Worm (Caenorhabditis elegans) whole organism, L3 larva: Measurements from ENCODE around the gene K04C2.3.

Experiments used
- R02D3.7 ChIP-seq: fragments of 150-350 bp; optimal IDR thresholded peaks from 2 replicates; lab custom pipeline; 2014; ENCODE audit warnings: missing biosample characterization, missing genetic modification characterization
- ama-1 ChIP-seq: fragments of 150-350 bp; optimal IDR thresholded peaks from 2 replicates; lab custom pipeline; 2018
- ceh-28 ChIP-seq: fragments of 150-350 bp; optimal IDR thresholded peaks from 2 replicates; lab custom pipeline; 2014; ENCODE audit warnings: missing biosample characterization, missing genetic modification reagents, missing genetic modification characterization
- ceh-82 ChIP-seq: fragments of 150-350 bp; optimal IDR thresholded peaks from 2 replicates; lab custom pipeline; 2014; ENCODE audit warnings: missing biosample characterization, missing genetic modification characterization
- ceh-9 ChIP-seq: sonication (generic microtip); optimal IDR thresholded peaks from 2 replicates; lab custom pipeline; 2018; ENCODE audit warnings: missing biosample characterization, missing genetic modification characterization
- daf-12 ChIP-seq: fragments of 150-350 bp; optimal IDR thresholded peaks from 2 replicates; lab custom pipeline; 2014; ENCODE audit warnings: missing biosample characterization, missing genetic modification reagents, missing genetic modification characterization
- egl-27 ChIP-seq: sonication (generic microtip); optimal IDR thresholded peaks from 4 replicates; lab custom pipeline; 2017; ENCODE audit warnings: missing biosample characterization, missing genetic modification reagents, missing genetic modification characterization
- elt-1 ChIP-seq: fragments of 150-350 bp; optimal IDR thresholded peaks from 2 replicates; lab custom pipeline; 2014; ENCODE audit warnings: missing biosample characterization, missing genetic modification characterization
- elt-2 ChIP-seq: sonication (generic microtip); optimal IDR thresholded peaks from 2 replicates; lab custom pipeline; 2016; ENCODE audit warnings: missing genetic modification reagents, mild to moderate bottlenecking, missing genetic modification characterization, missing compliant biosample characterization
- elt-3 ChIP-seq, 3 experiments: fragments of 150-350 bp in 1 of 3; sonication (generic microtip) in 2 of 3; optimal IDR thresholded peaks; 2 replicates in 2 of 3; 4 replicates in 1 of 3; lab custom pipeline; 2014 to 2017; ENCODE audit warnings: missing biosample characterization in 3 of 3, missing genetic modification characterization in 3 of 3
- eor-1 ChIP-seq, 2 experiments: fragments of 150-350 bp; optimal IDR thresholded peaks; 2 replicates each; lab custom pipeline; 2014 to 2018; ENCODE audit warnings: missing biosample characterization in 2 of 2, missing genetic modification characterization in 2 of 2
- fkh-10 ChIP-seq: sonication (generic microtip); optimal IDR thresholded peaks from 2 replicates; lab custom pipeline; 2017; ENCODE audit warnings: missing biosample characterization, missing genetic modification reagents, missing genetic modification characterization
- fkh-2 ChIP-seq: fragments of 150-350 bp; optimal IDR thresholded peaks from 2 replicates; lab custom pipeline; 2014; ENCODE audit warnings: missing biosample characterization, missing genetic modification reagents, missing genetic modification characterization
- fos-1 ChIP-seq: fragments of 150-350 bp; optimal IDR thresholded peaks from 2 replicates; lab custom pipeline; 2014; ENCODE audit warnings: missing biosample characterization, missing genetic modification characterization
- hmg-11 ChIP-seq: sonication (generic microtip); optimal IDR thresholded peaks from 2 replicates; lab custom pipeline; 2016; ENCODE audit warnings: missing genetic modification characterization, missing compliant biosample characterization
- jun-1 ChIP-seq: fragments of 150-350 bp; optimal IDR thresholded peaks from 2 replicates; lab custom pipeline; 2014; ENCODE audit warnings: missing biosample characterization, missing genetic modification reagents, missing genetic modification characterization
- lin-15B ChIP-seq: fragments of 150-350 bp; optimal IDR thresholded peaks from 2 replicates; lab custom pipeline; 2014; ENCODE audit warnings: missing biosample characterization, missing genetic modification characterization
- lin-39 ChIP-seq: fragments of 150-350 bp; optimal IDR thresholded peaks from 2 replicates; lab custom pipeline; 2018; ENCODE audit warnings: missing biosample characterization, missing genetic modification reagents, missing genetic modification characterization
- lsy-12 ChIP-seq: sonication (generic microtip); optimal IDR thresholded peaks from 2 replicates; lab custom pipeline; 2016; ENCODE audit warnings: mild to moderate bottlenecking, missing genetic modification characterization, missing compliant biosample characterization
- mdl-1 ChIP-seq: fragments of 150-350 bp; optimal IDR thresholded peaks from 2 replicates; lab custom pipeline; 2014; ENCODE audit warnings: missing biosample characterization, missing genetic modification characterization
- nhr-11 ChIP-seq: fragments of 150-350 bp; optimal IDR thresholded peaks from 2 replicates; lab custom pipeline; 2014; ENCODE audit warnings: missing biosample characterization, missing genetic modification characterization
- nhr-12 ChIP-seq: fragments of 150-350 bp; optimal IDR thresholded peaks from 2 replicates; lab custom pipeline; 2014; ENCODE audit warnings: missing biosample characterization, missing genetic modification characterization
- nhr-23 ChIP-seq: fragments of 150-350 bp; optimal IDR thresholded peaks from 2 replicates; lab custom pipeline; 2014; ENCODE audit warnings: missing biosample characterization, missing genetic modification reagents, missing genetic modification characterization
- nhr-237 ChIP-seq: fragments of 150-350 bp; optimal IDR thresholded peaks from 2 replicates; lab custom pipeline; 2014; ENCODE audit warnings: missing biosample characterization, missing genetic modification characterization
- nhr-25 ChIP-seq: sonication (generic microtip); optimal IDR thresholded peaks from 2 replicates; lab custom pipeline; 2017; ENCODE audit warnings: missing biosample characterization, missing genetic modification characterization
- nhr-28 ChIP-seq: fragments of 150-350 bp; optimal IDR thresholded peaks from 2 replicates; lab custom pipeline; 2014; ENCODE audit warnings: missing biosample characterization, missing genetic modification characterization
- nhr-43 ChIP-seq: sonication (generic microtip); optimal IDR thresholded peaks from 2 replicates; lab custom pipeline; 2016; ENCODE audit warnings: mild to moderate bottlenecking, missing genetic modification characterization, missing compliant biosample characterization; ENCODE audit not compliant: poor library complexity, severe bottlenecking
- nhr-67 ChIP-seq: fragments of 150-350 bp; optimal IDR thresholded peaks from 2 replicates; lab custom pipeline; 2014; ENCODE audit warnings: missing biosample characterization, missing genetic modification characterization
- nhr-76 ChIP-seq: fragments of 150-350 bp; sonication (generic microtip); optimal IDR thresholded peaks from 5 replicates; lab custom pipeline; 2014; ENCODE audit warnings: missing biosample characterization, missing genetic modification characterization
- nhr-77 ChIP-seq: fragments of 150-350 bp; optimal IDR thresholded peaks from 2 replicates; lab custom pipeline; 2014; ENCODE audit warnings: missing biosample characterization, missing genetic modification characterization
- pha-4 ChIP-seq: fragments of 150-350 bp; optimal IDR thresholded peaks from 2 replicates; lab custom pipeline; 2014; ENCODE audit warnings: missing biosample characterization, missing genetic modification reagents, missing genetic modification characterization
- pqm-1 ChIP-seq: fragments of 150-350 bp; optimal IDR thresholded peaks from 2 replicates; lab custom pipeline; 2017; ENCODE audit warnings: missing biosample characterization, missing genetic modification characterization, inconsistent platforms
- skn-1 ChIP-seq: fragments of 150-350 bp; optimal IDR thresholded peaks from 2 replicates; lab custom pipeline; 2014; ENCODE audit warnings: missing biosample characterization, missing genetic modification characterization
- snpc-4 ChIP-seq: fragments of 150-350 bp; optimal IDR thresholded peaks from 2 replicates; lab custom pipeline; 2014; ENCODE audit warnings: missing biosample characterization, missing genetic modification characterization
- unc-62 ChIP-seq: fragments of 150-350 bp; sonication (generic microtip); optimal IDR thresholded peaks from 4 replicates; lab custom pipeline; 2014; ENCODE audit warnings: missing biosample characterization, missing genetic modification reagents, missing genetic modification characterization
- ztf-11 ChIP-seq: fragments of 150-350 bp; optimal IDR thresholded peaks from 2 replicates; lab custom pipeline; 2014; ENCODE audit warnings: missing biosample characterization, missing genetic modification characterization
- ztf-4 ChIP-seq: fragments of 150-350 bp; optimal IDR thresholded peaks from 2 replicates; lab custom pipeline; 2014; ENCODE audit warnings: missing biosample characterization, missing genetic modification characterization

Gene K04C2.3

DNA sequence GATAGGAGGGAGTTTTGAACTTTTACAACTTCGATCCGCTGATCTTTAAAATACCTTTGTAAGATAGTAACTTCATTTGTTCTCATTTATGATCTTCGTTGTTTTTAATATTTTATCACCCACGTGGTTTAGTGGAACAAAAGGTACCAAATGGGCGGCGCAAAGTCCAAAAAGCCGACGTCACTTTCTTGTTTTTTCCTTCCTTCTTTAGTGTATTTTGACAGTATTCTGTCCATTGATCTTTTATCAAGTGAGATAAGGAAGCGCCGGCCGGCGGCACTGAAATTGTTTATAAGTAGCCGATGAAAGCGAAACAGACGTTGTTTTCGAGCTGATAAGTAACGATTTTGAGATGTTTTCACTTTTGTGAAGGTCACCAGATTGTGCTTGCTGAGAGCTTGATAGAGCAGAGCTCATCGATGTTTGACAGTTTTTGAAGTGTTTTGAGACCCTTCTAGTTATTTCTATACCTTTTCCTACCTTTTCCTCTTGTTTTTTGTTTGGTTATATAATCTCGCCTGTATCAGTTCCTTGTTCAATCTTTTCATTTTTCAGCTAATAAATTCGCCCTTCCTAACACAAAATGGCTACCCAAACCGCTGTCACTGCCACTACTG, at the start of gene K04C2.3:
K04C2.3 (plus strand) TSS at position 556 of the 617 bp plus-strand sequence.
- TF ChIP-seq nhr-23 (tag; lab: Kevin White, UChicago) (peak; percentile 40), hmg-11 (tag; lab: Kevin White, UChicago) (no peak), nhr-76 (no peak), pqm-1 (tag; lab: Kevin White, UChicago) (peak; percentile 89), jun-1 (tag; lab: Kevin White, UChicago) (peak; percentile 14), nhr-43 (tag; lab: Kevin White, UChicago) (peak; percentile 67), pha-4 (no peak), ceh-9 (tag; lab: Kevin White, UChicago) (no peak), egl-27 (tag; lab: Kevin White, UChicago) (no peak), ceh-82 (tag; lab: Kevin White, UChicago) (no peak), elt-2 (tag; lab: Kevin White, UChicago) (peak; percentile 31), nhr-77 (tag; lab: Kevin White, UChicago) (no peak)

DNA sequence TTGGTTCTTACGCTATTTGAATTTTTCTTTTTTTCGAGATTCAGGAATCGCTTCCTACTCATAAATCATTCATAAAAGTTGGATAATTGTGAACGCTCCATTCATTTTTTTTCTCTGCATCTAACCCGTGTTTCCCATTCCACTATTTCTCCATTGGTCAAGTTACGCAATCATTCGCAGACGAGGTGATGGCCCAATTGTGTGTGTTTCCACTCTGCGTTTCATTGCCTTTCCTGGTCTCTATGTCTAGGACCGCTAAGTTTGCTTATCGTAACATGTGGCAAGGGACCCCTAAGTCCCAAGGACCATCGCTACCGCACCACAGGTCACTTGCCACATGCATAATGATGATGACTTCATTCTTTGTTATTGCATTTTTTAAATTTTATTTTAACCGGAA, 46.8 kb upstream of the K04C2.3 start:
- no peak for TF ChIP-seq elt-2 (tag; lab: Kevin White, UChicago)
- no peak for TF ChIP-seq daf-12 (tag; lab: Kevin White, UChicago)
- TF ChIP-seq lsy-12 (tag; lab: Kevin White, UChicago): no peak
- TF ChIP-seq ceh-9 (tag; lab: Kevin White, UChicago): no peak
- no peak for TF ChIP-seq elt-3 (tag; optimal IDR thresholded peaks at IDR 0.05; lab: Kevin White, UChicago)
- TF ChIP-seq pha-4: no peak
- no peak for TF ChIP-seq ztf-4 (tag; lab: Kevin White, UChicago)
- TF ChIP-seq fos-1 (tag; lab: Kevin White, UChicago): no peak
- no peak for TF ChIP-seq nhr-237 (tag; lab: Kevin White, UChicago)
- TF ChIP-seq lin-15B (tag; lab: Kevin White, UChicago): no peak
- no peak for TF ChIP-seq fkh-2 (tag; lab: Kevin White, UChicago)
- no peak for TF ChIP-seq pqm-1 (tag; lab: Kevin White, UChicago)
- TF ChIP-seq nhr-23 (tag; lab: Kevin White, UChicago): no peak
- TF ChIP-seq unc-62 (GFP tag; lab: Kevin White, UChicago): no peak
- no peak for TF ChIP-seq nhr-28
- no peak for TF ChIP-seq nhr-12
- no peak for TF ChIP-seq snpc-4 (tag; lab: Kevin White, UChicago)
- no peak for TF ChIP-seq eor-1 (tag; optimal IDR thresholded peaks at IDR 0.05; lab: Kevin White, UChicago)
- TF ChIP-seq lin-39: no peak

DNA sequence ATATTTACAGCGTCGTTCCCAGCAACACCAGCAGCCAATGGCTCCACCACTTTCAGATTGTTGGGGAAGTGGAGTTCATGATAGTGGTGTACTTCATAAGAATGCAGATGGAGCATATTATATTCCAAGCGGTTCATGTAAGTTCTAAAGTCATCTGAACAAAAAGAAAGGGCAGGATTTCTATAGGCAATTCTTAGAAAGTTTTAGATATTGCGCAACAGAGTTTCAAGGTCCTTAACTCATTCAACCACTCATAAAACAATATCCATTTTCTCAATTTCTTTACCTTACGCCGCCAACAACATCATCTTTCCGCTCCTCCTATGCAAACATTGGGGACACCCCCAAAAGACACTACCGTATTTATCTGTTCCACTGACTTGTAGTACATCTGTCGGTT, 41.6 kb upstream of the K04C2.3 start:
- no peak for TF ChIP-seq R02D3.7 (tag; lab: Kevin White, UChicago)
- TF ChIP-seq fkh-10 (GFP tag; lab: Kevin White, UChicago): no peak
- TF ChIP-seq nhr-67 (tag; lab: Kevin White, UChicago): no peak
- TF ChIP-seq nhr-23 (tag; lab: Kevin White, UChicago): no peak
- TF ChIP-seq lin-39: no peak
- TF ChIP-seq mdl-1 (tag; lab: Kevin White, UChicago): no peak
- TF ChIP-seq egl-27 (tag; lab: Kevin White, UChicago): no peak
- TF ChIP-seq lin-15B (tag; lab: Kevin White, UChicago): no peak

DNA sequence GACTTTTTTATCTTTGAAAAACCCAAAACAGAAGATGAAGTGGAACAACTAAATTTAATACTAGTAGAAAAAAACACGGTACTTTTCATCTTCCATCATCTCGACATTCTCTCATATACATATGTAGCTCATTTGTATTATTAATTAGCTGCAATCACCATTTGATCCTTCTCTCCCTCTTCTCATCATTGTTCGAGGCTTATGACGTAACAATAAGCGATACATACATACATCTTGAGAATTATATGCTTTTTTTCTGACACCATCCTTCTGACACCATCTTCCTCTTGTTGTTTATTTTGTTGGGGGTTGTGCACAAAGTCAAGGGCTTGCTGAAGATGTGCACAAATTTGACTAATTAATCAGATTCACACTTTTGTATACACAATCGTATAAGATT, 35.6 kb upstream of the K04C2.3 start:
- TF ChIP-seq snpc-4 (tag; lab: Kevin White, UChicago): no peak
- no peak for TF ChIP-seq skn-1 (tag; lab: Kevin White, UChicago)

DNA sequence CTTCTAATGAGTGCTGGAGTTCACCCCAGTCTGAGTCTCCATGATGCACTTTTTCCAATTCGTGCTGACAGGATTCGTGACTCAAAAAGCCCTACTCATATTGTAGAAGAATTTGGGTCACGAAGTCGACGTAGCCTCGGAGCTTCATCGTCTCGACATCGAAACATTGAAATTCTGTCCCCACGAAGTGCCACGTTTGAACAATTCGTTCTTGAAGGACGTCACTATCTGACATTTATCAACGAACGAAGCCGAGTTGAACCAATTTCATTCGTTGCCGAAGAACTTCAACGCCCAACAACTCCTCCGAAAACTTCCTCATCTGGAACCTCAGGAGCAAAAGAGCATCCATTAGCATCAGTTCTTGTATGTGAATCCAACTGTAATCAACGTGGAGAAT, 33.8 kb upstream of the K04C2.3 start:
- no peak for TF ChIP-seq pha-4
- no peak for TF ChIP-seq ceh-82 (tag; lab: Kevin White, UChicago)
- TF ChIP-seq ceh-28 (tag; lab: Kevin White, UChicago): no peak
- TF ChIP-seq nhr-43 (tag; lab: Kevin White, UChicago): no peak
- TF ChIP-seq nhr-12: no peak
- TF ChIP-seq ama-1 (lab: Kevin White, UChicago): no peak
- TF ChIP-seq ztf-11 (tag; lab: Kevin White, UChicago): no peak
- no peak for TF ChIP-seq nhr-11 (tag; lab: Kevin White, UChicago)
- TF ChIP-seq elt-1 (tag; lab: Kevin White, UChicago): no peak
- TF ChIP-seq lin-39: no peak
- TF ChIP-seq eor-1 (tag; optimal IDR thresholded peaks at IDR 0.05; lab: Kevin White, UChicago): no peak
- TF ChIP-seq unc-62 (GFP tag; lab: Kevin White, UChicago): no peak
- TF ChIP-seq lsy-12 (tag; lab: Kevin White, UChicago): no peak
- TF ChIP-seq nhr-25 (tag; lab: Kevin White, UChicago): no peak
